Fruit fly (Drosophila melanogaster): ENCODE results near the gene CG14110.

Gene CG14110

DNA sequence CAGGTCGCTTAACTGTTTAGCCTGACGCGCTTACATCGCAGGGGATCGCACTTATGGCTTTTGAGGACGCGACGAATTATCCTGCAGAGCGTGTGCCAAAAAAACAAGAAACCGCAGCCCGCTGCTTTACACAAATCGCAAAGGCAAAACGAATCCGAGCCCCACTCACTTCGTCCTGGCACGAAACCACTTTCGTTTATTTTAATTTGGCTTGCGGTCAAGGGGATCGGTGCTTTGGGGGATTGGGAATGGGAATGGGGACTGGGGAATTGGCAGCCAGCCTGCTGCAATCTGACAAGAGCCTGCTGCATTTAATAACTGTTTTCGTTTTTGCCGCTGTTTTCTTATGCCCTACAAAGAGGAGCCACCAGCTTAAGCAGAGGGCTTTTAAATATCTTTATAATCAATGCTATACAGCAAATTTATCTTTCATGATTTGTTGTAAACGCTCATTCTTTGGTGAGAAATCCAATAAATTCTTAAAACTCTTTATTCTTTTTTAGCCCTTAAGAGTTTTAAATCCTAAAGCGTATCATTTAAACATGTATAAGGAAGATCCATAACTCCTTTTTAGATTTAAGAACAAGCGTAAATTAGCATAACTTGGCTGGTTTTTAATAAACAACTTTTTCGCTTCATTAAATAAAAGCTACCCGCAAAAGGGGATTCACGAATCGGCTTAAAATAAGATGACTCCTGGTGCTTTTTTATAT is 25.4 kb downstream of the CG14110 start (continued):
- TF ChIP-seq achi (GFP tag; optimal IDR thresholded peaks at IDR 0.05) (peak; percentile 15), CG10669 (GFP tag; optimal IDR thresholded peaks at IDR 0.05) (peak; percentile 25), esn (GFP tag; optimal IDR thresholded peaks at IDR 0.05) (peak; percentile 82), ss (GFP tag; optimal IDR thresholded peaks at IDR 0.05) (peak; percentile 39 to 66), Sox14 (GFP tag; optimal IDR thresholded peaks at IDR 0.05) (peak; percentile 35), CG6808 (GFP tag; optimal IDR thresholded peaks at IDR 0.05) (peak; percentile 39), svp (GFP tag) (peak; percentile 75), net (GFP tag; optimal IDR thresholded peaks at IDR 0.05) (peak; percentile 17), CG8119 (GFP tag; IDR thresholded peaks at IDR 0.05) (no peak), Sox102F (GFP tag; optimal IDR thresholded peaks at IDR 0.05) (peak; percentile 47), Ets21C (GFP tag; optimal IDR thresholded peaks at IDR 0.05) (peak; percentile 14), CG6792 (GFP tag; optimal IDR thresholded peaks at IDR 0.05) (peak; percentile 36), Eip93F (GFP tag; optimal IDR thresholded peaks at IDR 0.05) (no peak), topi (GFP tag; optimal IDR thresholded peaks at IDR 0.05) (peak; percentile 67), Met (GFP tag; optimal IDR thresholded peaks at IDR 0.05) (peak; percentile 62)

DNA sequence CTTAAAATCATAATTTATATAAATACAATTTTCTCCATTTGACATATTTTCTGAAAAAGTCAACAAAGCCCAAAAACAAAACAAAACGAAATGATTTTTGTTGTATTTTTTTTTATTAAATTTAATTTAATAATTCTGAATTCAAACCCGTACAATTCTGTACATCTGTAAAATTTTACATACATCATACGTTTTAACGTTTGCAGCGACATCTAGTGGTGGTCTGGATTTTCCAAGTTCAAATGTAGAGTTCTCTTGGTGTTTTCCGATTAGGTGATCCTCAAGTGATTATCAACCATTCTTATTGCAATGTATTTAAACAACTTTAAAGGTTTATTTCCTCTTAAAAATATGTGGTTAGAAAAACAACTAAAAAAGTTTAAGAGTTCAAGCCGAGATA is 26.4 kb downstream of the CG14110 start:
- TF ChIP-seq dac (GFP tag; optimal IDR thresholded peaks at IDR 0.05) = no peak
- no peak for TF ChIP-seq Ets21C (GFP tag; optimal IDR thresholded peaks at IDR 0.05)
- TF ChIP-seq CG11762 (GFP tag; optimal IDR thresholded peaks at IDR 0.05; ENCODE audit: insufficient read depth) = no peak
- TF ChIP-seq lz (GFP tag; optimal IDR thresholded peaks at IDR 0.05) = peak; percentile 26
- TF ChIP-seq acj6 (GFP tag; optimal IDR thresholded peaks at IDR 0.05) = no peak
- no peak for TF ChIP-seq CG8319 (GFP tag; optimal IDR thresholded peaks at IDR 0.05)
- TF ChIP-seq eg (GFP tag; IDR thresholded peaks at IDR 0.05) = no peak
- no peak for TF ChIP-seq Blimp-1 (GFP tag; optimal IDR thresholded peaks at IDR 0.05)
- TF ChIP-seq OdsH (GFP tag; optimal IDR thresholded peaks at IDR 0.05) = no peak
- TF ChIP-seq CG9139 (GFP tag; optimal IDR thresholded peaks at IDR 0.05) = no peak
- TF ChIP-seq fkh (GFP tag; optimal IDR thresholded peaks at IDR 0.05) = no peak
- TF ChIP-seq CG10631 (GFP tag; optimal IDR thresholded peaks at IDR 0.05) = peak; percentile 15
- TF ChIP-seq CG11902 (GFP tag; optimal IDR thresholded peaks at IDR 0.05) = no peak
- no peak for TF ChIP-seq CG7368 (GFP tag; optimal IDR thresholded peaks at IDR 0.05)
- no peak for TF ChIP-seq CG11294 (GFP tag; IDR thresholded peaks at IDR 0.05)
- TF ChIP-seq Hr38 (GFP tag; optimal IDR thresholded peaks at IDR 0.05) = no peak
- TF ChIP-seq Eip93F (GFP tag; optimal IDR thresholded peaks at IDR 0.05) = no peak
- TF ChIP-seq CG6792 (GFP tag; optimal IDR thresholded peaks at IDR 0.05) = no peak
- TF ChIP-seq topi (GFP tag; optimal IDR thresholded peaks at IDR 0.05) = no peak
- no peak for TF ChIP-seq Sox14 (GFP tag; optimal IDR thresholded peaks at IDR 0.05)
- TF ChIP-seq fd59A (GFP tag; optimal IDR thresholded peaks at IDR 0.05) = no peak
- TF ChIP-seq Eip78C (GFP tag) = peak; percentile 17
- TF ChIP-seq Sox15 (GFP tag; optimal IDR thresholded peaks at IDR 0.05) = no peak
- TF ChIP-seq CG8632 (GFP tag; optimal IDR thresholded peaks at IDR 0.05) = no peak
- TF ChIP-seq Met (GFP tag; optimal IDR thresholded peaks at IDR 0.05) = peak; percentile 5
- peak; percentile 51 for TF ChIP-seq esn (GFP tag; optimal IDR thresholded peaks at IDR 0.05)
- peak; percentile 53 for TF ChIP-seq CG31627 (GFP tag; optimal IDR thresholded peaks at IDR 0.05)
- peak; percentile 38 for TF ChIP-seq Hr39 (GFP tag; optimal IDR thresholded peaks at IDR 0.05)
- TF ChIP-seq Smox (GFP tag; optimal IDR thresholded peaks at IDR 0.05) = no peak
- TF ChIP-seq net (GFP tag; optimal IDR thresholded peaks at IDR 0.05) = no peak
- no peak for TF ChIP-seq Lpt (GFP tag; optimal IDR thresholded peaks at IDR 0.05)
- TF ChIP-seq CG1621 (tag; optimal IDR thresholded peaks at IDR 0.05) = peak; percentile 100
- no peak for TF ChIP-seq CG15336 (GFP tag; IDR thresholded peaks at IDR 0.05)
- peak; percentile 37 for TF ChIP-seq cyc (GFP tag; optimal IDR thresholded peaks at IDR 0.05)
- no peak for TF ChIP-seq svp (GFP tag)
- no peak for TF ChIP-seq CG6163 (GFP tag; IDR thresholded peaks at IDR 0.05)
- TF ChIP-seq CG3032 (tag; optimal IDR thresholded peaks at IDR 0.05) = no peak
- TF ChIP-seq pdm3 (GFP tag; optimal IDR thresholded peaks at IDR 0.05) = no peak
